Worm (Caenorhabditis elegans): ENCODE results near the gene T05E12.6.

T05E12.6 gene

DNA sequence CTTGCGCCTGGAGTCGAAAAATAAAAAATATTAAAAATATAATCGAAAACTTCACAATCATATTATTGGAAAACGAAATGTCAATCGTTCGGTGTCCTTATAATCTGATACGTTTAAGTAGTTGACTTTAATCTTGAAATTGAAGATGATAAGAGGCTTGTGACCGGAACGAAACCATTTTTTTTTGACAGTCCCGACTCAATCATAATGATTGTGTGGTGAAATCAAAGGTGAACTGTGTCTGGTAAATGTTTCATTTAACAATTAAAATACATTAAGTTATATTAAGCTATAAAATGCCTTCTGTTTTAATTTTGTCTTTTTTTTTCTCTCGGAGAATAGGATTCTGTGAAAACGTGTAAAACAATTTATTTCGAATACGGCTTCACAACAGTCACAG lies 11.4 kb downstream of the T05E12.6 start, which contains the start of gene T05E12.3:
T05E12.3 (minus strand) TSS at position 101 of the 400 bp plus-strand sequence.
- no peak for TF ChIP-seq mep-1 (tag; optimal IDR thresholded peaks at IDR 0.05)
- no peak for TF ChIP-seq lin-13 (tag; optimal IDR thresholded peaks at IDR 0.05)
- no peak for TF ChIP-seq ceh-43 (GFP tag; optimal IDR thresholded peaks at IDR 0.05)
- no peak for TF ChIP-seq unc-39 (tag; optimal IDR thresholded peaks at IDR 0.05)
- TF ChIP-seq snpc-4 (tag; optimal IDR thresholded peaks at IDR 0.05): no peak
- no peak for TF ChIP-seq nhr-76 (tag; optimal IDR thresholded peaks at IDR 0.05)

DNA sequence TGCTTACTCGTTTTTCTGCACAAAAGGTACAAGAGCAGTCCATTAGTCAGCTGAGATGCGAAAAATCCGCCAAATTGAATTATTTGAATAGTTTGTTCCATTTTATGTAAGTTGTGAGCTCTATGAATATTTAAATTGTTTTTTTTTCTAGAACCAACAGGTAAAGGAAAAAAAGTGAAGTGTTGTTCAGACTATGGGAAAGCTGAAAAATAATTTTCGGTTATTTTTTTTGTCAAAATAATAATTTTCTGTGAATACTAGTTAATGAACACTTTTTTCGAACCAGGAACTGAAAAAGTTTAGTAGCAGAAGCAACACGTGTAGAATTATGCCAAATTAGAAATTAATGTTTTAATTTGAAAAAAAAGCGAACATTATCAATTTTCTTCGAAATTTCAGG lies 13.3 kb downstream of the T05E12.6 start, which contains the start of gene str-125:
str-125 (minus strand) TSS at position 101 of the 400 bp plus-strand sequence.
- no peak for TF ChIP-seq M03D4.4 (tag; optimal IDR thresholded peaks at IDR 0.05)
- no peak for TF ChIP-seq flh-1 (GFP tag; optimal IDR thresholded peaks at IDR 0.05)
- TF ChIP-seq snpc-4 (tag; optimal IDR thresholded peaks at IDR 0.05): no peak
- TF ChIP-seq nhr-28 (tag; optimal IDR thresholded peaks at IDR 0.05): no peak
- no peak for TF ChIP-seq sptf-1 (tag; optimal IDR thresholded peaks at IDR 0.05)
- TF ChIP-seq lin-13 (tag; optimal IDR thresholded peaks at IDR 0.05): no peak
- TF ChIP-seq mep-1 (tag; optimal IDR thresholded peaks at IDR 0.05): no peak
- no peak for TF ChIP-seq blmp-1 (tag; optimal IDR thresholded peaks at IDR 0.05)
- no peak for TF ChIP-seq mls-2 (tag; optimal IDR thresholded peaks at IDR 0.05)
- TF ChIP-seq drap-1 (GFP tag; optimal IDR thresholded peaks at IDR 0.05): no peak
- no peak for TF ChIP-seq nhr-2 (tag; optimal IDR thresholded peaks at IDR 0.05)
- TF ChIP-seq unc-39 (tag; optimal IDR thresholded peaks at IDR 0.05): no peak
- no peak for TF ChIP-seq elt-3 (tag; optimal IDR thresholded peaks at IDR 0.05)
- no peak for TF ChIP-seq zip-8 (tag; optimal IDR thresholded peaks at IDR 0.05)

DNA sequence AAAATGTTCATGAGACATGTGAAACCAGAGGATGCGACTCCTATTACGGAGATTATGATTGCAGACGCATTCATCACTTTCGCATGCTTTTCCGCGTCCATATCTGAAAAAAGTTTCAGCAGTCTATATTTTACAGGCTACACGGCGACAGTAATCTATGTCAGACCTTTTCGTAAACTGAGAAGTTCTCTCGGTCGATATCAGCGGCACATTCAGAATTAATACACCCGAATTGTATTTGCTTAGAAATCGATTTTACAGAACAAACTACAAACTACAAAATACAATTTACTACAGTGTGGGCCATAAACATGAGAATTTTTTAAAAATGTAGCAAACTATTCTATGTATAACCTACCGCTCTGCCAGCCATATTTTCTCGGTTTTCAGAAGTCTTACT lies 17.7 kb downstream of the T05E12.6 start, which contains the start of gene srbc-14:
srbc-14 (minus strand) TSS at position 101 of the 400 bp plus-strand sequence.
- no peak for TF ChIP-seq sem-2 (GFP tag; optimal IDR thresholded peaks at IDR 0.05)
- TF ChIP-seq nhr-28 (tag; optimal IDR thresholded peaks at IDR 0.05): no peak
- no peak for TF ChIP-seq pha-4 (tag; optimal IDR thresholded peaks at IDR 0.05)
- no peak for TF ChIP-seq bed-3 (GFP tag; optimal IDR thresholded peaks at IDR 0.05)
- no peak for TF ChIP-seq elt-1 (tag; optimal IDR thresholded peaks at IDR 0.05; ENCODE audit: borderline replicate concordance, insufficient read depth)
- TF ChIP-seq elt-3 (tag; optimal IDR thresholded peaks at IDR 0.05): no peak
- no peak for TF ChIP-seq nhr-76 (tag; optimal IDR thresholded peaks at IDR 0.05)
- no peak for TF ChIP-seq nhr-2 (tag; optimal IDR thresholded peaks at IDR 0.05)
- TF ChIP-seq M03D4.4 (tag; optimal IDR thresholded peaks at IDR 0.05): no peak
- no peak for TF ChIP-seq lin-13 (tag; optimal IDR thresholded peaks at IDR 0.05)
- TF ChIP-seq lin-32 (GFP tag; optimal IDR thresholded peaks at IDR 0.05): no peak
- no peak for TF ChIP-seq mep-1 (tag; optimal IDR thresholded peaks at IDR 0.05)
- no peak for TF ChIP-seq unc-120 (tag; optimal IDR thresholded peaks at IDR 0.05; ENCODE audit: poor library complexity, severe bottlenecking)
- TF ChIP-seq nhr-12 (tag; optimal IDR thresholded peaks at IDR 0.05): no peak
- no peak for TF ChIP-seq mls-2 (tag; optimal IDR thresholded peaks at IDR 0.05)
- no peak for TF ChIP-seq mab-5 (tag; optimal IDR thresholded peaks at IDR 0.05)
- no peak for TF ChIP-seq ztf-11 (tag; optimal IDR thresholded peaks at IDR 0.05)

DNA sequence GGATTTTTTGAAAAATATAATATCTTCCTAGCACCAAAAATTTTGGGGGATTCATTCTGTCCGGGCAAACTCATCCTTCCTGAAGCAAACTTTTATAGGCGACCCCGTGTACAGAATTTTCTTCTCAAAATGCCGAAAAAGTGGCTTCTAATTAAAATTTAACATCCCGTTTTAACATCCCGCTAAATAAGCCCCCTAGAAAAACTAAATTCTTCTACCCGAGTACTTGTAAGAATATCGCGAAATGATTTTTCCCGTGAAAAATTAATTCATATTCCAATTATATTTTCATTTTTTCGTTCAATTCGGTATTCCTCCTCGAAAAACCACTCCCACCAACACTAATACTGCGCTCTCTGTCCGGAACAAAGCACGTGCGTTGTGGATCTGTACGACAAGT lies 20.4 kb downstream of the T05E12.6 start, which contains the start of gene T05E12.8:
T05E12.8 (plus strand) TSS at position 301 of the 400 bp plus-strand sequence.
- TF ChIP-seq nhr-12 (tag; optimal IDR thresholded peaks at IDR 0.05): no peak
- no peak for TF ChIP-seq ceh-39 (tag; optimal IDR thresholded peaks at IDR 0.05)
- no peak for TF ChIP-seq mep-1 (tag; optimal IDR thresholded peaks at IDR 0.05)
- TF ChIP-seq drap-1 (GFP tag; optimal IDR thresholded peaks at IDR 0.05): no peak
- TF ChIP-seq unc-39 (tag; optimal IDR thresholded peaks at IDR 0.05): no peak
- TF ChIP-seq ceh-83 (GFP tag; optimal IDR thresholded peaks at IDR 0.05): no peak
- no peak for TF ChIP-seq ham-2 (GFP tag; optimal IDR thresholded peaks at IDR 0.05)
- no peak for TF ChIP-seq nhr-28 (tag; optimal IDR thresholded peaks at IDR 0.05)
- TF ChIP-seq M03D4.4 (tag; optimal IDR thresholded peaks at IDR 0.05): no peak
- no peak for TF ChIP-seq flh-1 (GFP tag; optimal IDR thresholded peaks at IDR 0.05)
- TF ChIP-seq sptf-1 (tag; optimal IDR thresholded peaks at IDR 0.05): no peak
- TF ChIP-seq nhr-2 (tag; optimal IDR thresholded peaks at IDR 0.05): no peak

DNA sequence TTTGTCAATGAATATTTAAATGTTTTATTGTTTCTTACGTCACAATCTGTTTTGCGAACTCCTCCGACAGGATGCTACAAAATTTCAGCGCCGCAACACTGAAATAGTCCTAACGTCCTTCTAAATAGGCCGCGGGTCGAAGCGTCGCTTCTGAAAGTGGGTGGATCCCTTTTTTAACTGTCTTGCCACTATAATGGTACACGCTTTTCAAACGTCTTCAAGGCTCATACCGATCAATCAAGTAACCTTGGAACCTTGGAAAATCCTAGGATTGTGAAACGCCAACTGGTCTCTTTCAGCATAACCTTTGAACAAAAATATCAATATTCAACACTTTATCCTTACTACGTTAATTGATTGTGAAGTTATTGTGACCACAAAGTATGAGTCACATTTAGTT lies 22.6 kb downstream of the T05E12.6 start:
- TF ChIP-seq lsy-2 (tag; optimal IDR thresholded peaks at IDR 0.05) (no peak), ces-1 (GFP tag; optimal IDR thresholded peaks at IDR 0.05) (no peak), blmp-1 (tag; optimal IDR thresholded peaks at IDR 0.05) (no peak), flh-1 (GFP tag; optimal IDR thresholded peaks at IDR 0.05) (no peak), ceh-43 (GFP tag; optimal IDR thresholded peaks at IDR 0.05) (no peak), tbx-8 (GFP tag; optimal IDR thresholded peaks at IDR 0.05) (no peak), bed-3 (GFP tag; optimal IDR thresholded peaks at IDR 0.05) (no peak), lin-32 (GFP tag; optimal IDR thresholded peaks at IDR 0.05) (no peak), cnd-1 (tag; optimal IDR thresholded peaks at IDR 0.05) (no peak), nhr-12 (tag; optimal IDR thresholded peaks at IDR 0.05) (no peak), ham-2 (GFP tag; optimal IDR thresholded peaks at IDR 0.05) (no peak), nhr-28 (tag; optimal IDR thresholded peaks at IDR 0.05) (no peak), unc-39 (tag; optimal IDR thresholded peaks at IDR 0.05) (no peak), ceh-83 (GFP tag; optimal IDR thresholded peaks at IDR 0.05) (no peak), mls-2 (tag; optimal IDR thresholded peaks at IDR 0.05) (no peak), hlh-1 (tag; optimal IDR thresholded peaks at IDR 0.05) (no peak), lin-13 (tag; optimal IDR thresholded peaks at IDR 0.05) (no peak), ceh-39 (tag; optimal IDR thresholded peaks at IDR 0.05) (no peak)
